Fruit fly (Drosophila melanogaster) whole organism, prepupa: ENCODE measurements around the gene CG10041.

Experiments used
- CG10631 ChIP-seq: fragments of 200-800 bp; sonication (Bioruptor generic); optimal IDR thresholded peaks from 2 replicates; lab custom pipeline; 2016; ENCODE audit warnings: missing biosample characterization, missing genetic modification characterization
- CG11294 ChIP-seq: fragments of 200-800 bp; sonication (Bioruptor generic); IDR thresholded peaks from 2 replicates; pipeline ENCODE4 v1.3.6; 2022; ENCODE audit warnings: missing biosample characterization, missing genetic modification characterization
- CG11902 ChIP-seq: fragments of 200-800 bp; sonication (Bioruptor generic); optimal IDR thresholded peaks from 3 replicates; lab custom pipeline; 2016; ENCODE audit warnings: missing biosample characterization, missing genetic modification characterization
- CG1621 ChIP-seq: fragments of 200-800 bp; sonication (Bioruptor generic); optimal IDR thresholded peaks from 3 replicates; lab custom pipeline; 2018; ENCODE audit warnings: missing biosample characterization, mild to moderate bottlenecking, missing genetic modification characterization
- CG16779 ChIP-seq: fragments of 200-800 bp; sonication (Bioruptor generic); optimal IDR thresholded peaks from 3 replicates; lab custom pipeline; 2017; ENCODE audit warnings: missing biosample characterization, mild to moderate bottlenecking, missing genetic modification characterization
- CG3032 ChIP-seq: fragments of 200-800 bp; optimal IDR thresholded peaks from 2 replicates; lab custom pipeline; 2019; ENCODE audit warnings: missing biosample characterization, mild to moderate bottlenecking, missing genetic modification characterization, moderate library complexity
- CG31627 ChIP-seq: fragments of 200-800 bp; sonication (Bioruptor generic); optimal IDR thresholded peaks from 3 replicates; lab custom pipeline; 2016; ENCODE audit warnings: missing biosample characterization, missing genetic modification characterization
- CG32006 ChIP-seq: fragments of 200-800 bp; sonication (Bioruptor generic); optimal IDR thresholded peaks from 3 replicates; lab custom pipeline; 2017; ENCODE audit warnings: missing biosample characterization, mild to moderate bottlenecking, missing genetic modification characterization
- CG3919 ChIP-seq: fragments of 200-800 bp; sonication (Bioruptor generic); optimal IDR thresholded peaks from 3 replicates; lab custom pipeline; 2016; ENCODE audit warnings: missing biosample characterization, missing genetic modification characterization
- CG6276 ChIP-seq: fragments of 200-800 bp; sonication (Bioruptor generic); optimal IDR thresholded peaks from 2 replicates; lab custom pipeline; 2017; ENCODE audit warnings: missing biosample characterization, mild to moderate bottlenecking, missing genetic modification characterization
- CG6792 ChIP-seq: fragments of 200-800 bp; sonication (Bioruptor generic); optimal IDR thresholded peaks from 3 replicates; lab custom pipeline; 2016; ENCODE audit warnings: missing biosample characterization, missing genetic modification characterization
- CG6808 ChIP-seq: fragments of 200-800 bp; sonication (Bioruptor generic); optimal IDR thresholded peaks from 3 replicates; lab custom pipeline; 2017; ENCODE audit warnings: missing biosample characterization, missing genetic modification characterization, mild to moderate bottlenecking, moderate library complexity, missing genetic modification reagents
- CG8319 ChIP-seq: fragments of 200-800 bp; sonication (Bioruptor generic); optimal IDR thresholded peaks from 3 replicates; lab custom pipeline; 2016; ENCODE audit warnings: missing biosample characterization, missing genetic modification characterization
- CG8632 ChIP-seq: fragments of 200-800 bp; sonication (Bioruptor generic); optimal IDR thresholded peaks from 3 replicates; lab custom pipeline; 2016; ENCODE audit warnings: missing biosample characterization, missing genetic modification characterization
- CG9139 ChIP-seq: fragments of 200-800 bp; sonication (Bioruptor generic); optimal IDR thresholded peaks from 3 replicates; lab custom pipeline; 2017; ENCODE audit warnings: missing biosample characterization, mild to moderate bottlenecking, missing genetic modification characterization
- Eip93F ChIP-seq: fragments of 200-800 bp; sonication (Bioruptor generic); optimal IDR thresholded peaks from 2 replicates; lab custom pipeline; 2016; ENCODE audit warnings: missing biosample characterization, mild to moderate bottlenecking, missing genetic modification characterization
- Ets21C ChIP-seq: fragments of 200-800 bp; sonication (Bioruptor generic); optimal IDR thresholded peaks from 3 replicates; lab custom pipeline; 2016; ENCODE audit warnings: missing biosample characterization, missing genetic modification characterization
- Ets96B ChIP-seq: fragments of 200-800 bp; optimal IDR thresholded peaks from 2 replicates; lab custom pipeline; 2019; ENCODE audit warnings: missing biosample characterization, mild to moderate bottlenecking, missing genetic modification characterization, moderate library complexity
- Gug ChIP-seq: fragments of 200-800 bp; sonication (Bioruptor generic); IDR thresholded peaks from 2 replicates; pipeline ENCODE4 v1.3.6; 2022; ENCODE audit warnings: missing biosample characterization, missing genetic modification characterization
- Hr38 ChIP-seq: sonication (Bioruptor generic); optimal IDR thresholded peaks from 2 replicates; lab custom pipeline; 2016; ENCODE audit warnings: missing biosample characterization, missing genetic modification characterization
- Hr39 ChIP-seq: fragments of 200-800 bp; sonication (Bioruptor generic); optimal IDR thresholded peaks from 2 replicates; lab custom pipeline; 2016; ENCODE audit warnings: missing biosample characterization, missing genetic modification characterization
- Met ChIP-seq: fragments of 200-800 bp; sonication (Bioruptor generic); optimal IDR thresholded peaks from 3 replicates; lab custom pipeline; 2016; ENCODE audit warnings: missing biosample characterization, missing genetic modification characterization
- OdsH ChIP-seq: fragments of 200-800 bp; sonication (Bioruptor generic); optimal IDR thresholded peaks from 3 replicates; lab custom pipeline; 2016; ENCODE audit warnings: missing biosample characterization, missing genetic modification characterization
- Sox102F ChIP-seq: fragments of 200-800 bp; sonication (Bioruptor generic); optimal IDR thresholded peaks from 2 replicates; lab custom pipeline; 2016; ENCODE audit warnings: missing biosample characterization, mild to moderate bottlenecking, missing genetic modification characterization
- Sox14 ChIP-seq: fragments of 200-800 bp; sonication (Bioruptor generic); optimal IDR thresholded peaks from 3 replicates; lab custom pipeline; 2016; ENCODE audit warnings: missing biosample characterization, missing genetic modification characterization
- Sox15 ChIP-seq: fragments of 200-800 bp; sonication (Bioruptor generic); optimal IDR thresholded peaks from 3 replicates; lab custom pipeline; 2016; ENCODE audit warnings: missing biosample characterization, missing genetic modification characterization
- achi ChIP-seq: fragments of 200-800 bp; sonication (Bioruptor generic); optimal IDR thresholded peaks from 3 replicates; lab custom pipeline; 2016; ENCODE audit warnings: missing biosample characterization, missing genetic modification characterization
- acj6 ChIP-seq: fragments of 200-800 bp; sonication (Bioruptor generic); optimal IDR thresholded peaks from 3 replicates; lab custom pipeline; 2016; ENCODE audit warnings: missing biosample characterization, missing genetic modification characterization
- eg ChIP-seq: fragments of 200-800 bp; sonication (Bioruptor generic); IDR thresholded peaks from 3 replicates; pipeline ENCODE4 v1.3.6; 2022; ENCODE audit warnings: missing biosample characterization, missing genetic modification characterization
- esn ChIP-seq: fragments of 200-800 bp; sonication (Bioruptor generic); optimal IDR thresholded peaks from 2 replicates; lab custom pipeline; 2016; ENCODE audit warnings: missing biosample characterization, mild to moderate bottlenecking, missing genetic modification characterization, moderate library complexity
- fd85E ChIP-seq: fragments of 200-800 bp; sonication (Bioruptor generic); optimal IDR thresholded peaks from 3 replicates; lab custom pipeline; 2016; ENCODE audit warnings: missing biosample characterization, missing genetic modification characterization
- lz ChIP-seq: fragments of 200-800 bp; sonication (Bioruptor generic); optimal IDR thresholded peaks from 3 replicates; lab custom pipeline; 2016; ENCODE audit warnings: missing biosample characterization, missing genetic modification characterization
- net ChIP-seq: fragments of 200-800 bp; sonication (Bioruptor generic); optimal IDR thresholded peaks from 3 replicates; lab custom pipeline; 2016; ENCODE audit warnings: missing biosample characterization, missing genetic modification characterization
- pdm3 ChIP-seq: fragments of 200-800 bp; sonication (Bioruptor generic); optimal IDR thresholded peaks from 3 replicates; lab custom pipeline; 2016; ENCODE audit warnings: missing biosample characterization, missing genetic modification characterization
- ss ChIP-seq, 2 experiments: fragments of 200-800 bp; sonication (Bioruptor generic); optimal IDR thresholded peaks; 2 replicates in 1 of 2; 3 replicates in 1 of 2; lab custom pipeline; 2017 to 2018; ENCODE audit warnings: mild to moderate bottlenecking in 2 of 2, missing biosample characterization in 2 of 2, missing genetic modification characterization in 2 of 2, moderate library complexity in 1 of 2
- svp ChIP-seq: fragments of 200-800 bp; sonication (Bioruptor generic); peaks from one replicate; lab custom pipeline; 2016; ENCODE audit warnings: missing biosample characterization, missing genetic modification characterization
- topi ChIP-seq: fragments of 200-800 bp; sonication (Bioruptor generic); optimal IDR thresholded peaks from 3 replicates; lab custom pipeline; 2016; ENCODE audit warnings: missing biosample characterization, missing genetic modification characterization

CG10041 gene

DNA sequence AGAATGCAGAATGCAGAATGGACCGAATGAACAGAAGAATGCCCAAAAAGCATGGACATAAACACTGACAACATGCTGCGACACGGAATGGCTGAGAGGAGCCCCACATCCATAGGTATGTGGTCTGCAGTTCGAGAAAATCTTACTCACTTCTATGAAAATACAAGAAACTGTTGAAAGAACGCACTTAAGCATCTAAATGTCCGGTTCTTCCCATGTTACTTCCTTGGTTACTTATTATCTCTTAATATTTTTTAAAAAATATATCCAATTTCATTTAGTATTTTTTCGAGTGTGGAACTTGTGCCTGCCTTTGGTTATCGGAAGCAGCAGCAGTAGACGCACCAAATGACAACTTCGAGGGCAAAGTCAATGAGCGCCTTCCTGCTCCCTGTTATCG is 37.7 kb downstream of the CG10041 start (continued):
- TF ChIP-seq Ets96B, result peak; percentile 90
- peak; percentile 56 for TF ChIP-seq Sox15
- peak; percentile 81 for TF ChIP-seq Sox102F (GFP tag; lab: Kevin White, UChicago)
- peak; percentile 74 for TF ChIP-seq pdm3
- TF ChIP-seq acj6 (GFP tag; lab: Kevin White, UChicago), result peak; percentile 79
- peak; percentile 53 for TF ChIP-seq CG11902 (GFP tag; lab: Kevin White, UChicago)
- TF ChIP-seq OdsH (GFP tag; lab: Kevin White, UChicago), result peak; percentile 82
- no peak for TF ChIP-seq Hr38 (GFP tag; lab: Kevin White, UChicago)
- TF ChIP-seq achi (GFP tag; lab: Kevin White, UChicago), result peak; percentile 79
- peak; percentile 79 for TF ChIP-seq CG3919 (GFP tag; lab: Kevin White, UChicago)
- peak; percentile 78 for TF ChIP-seq Eip93F
- TF ChIP-seq net (GFP tag; lab: Kevin White, UChicago), result peak; percentile 66
- TF ChIP-seq CG32006, result peak; percentile 47
- peak; percentile 89 for TF ChIP-seq esn
- TF ChIP-seq CG6276 (GFP tag; lab: Kevin White, UChicago), result no peak
- TF ChIP-seq CG11294, result no peak
- TF ChIP-seq Ets21C, result peak; percentile 72
- peak; percentile 12 for TF ChIP-seq fd85E (GFP tag; lab: Kevin White, UChicago)
- TF ChIP-seq CG8319, result peak; percentile 57
- TF ChIP-seq CG6792 (GFP tag; lab: Kevin White, UChicago), result peak; percentile 80
- peak; percentile 69 for TF ChIP-seq Sox14
- peak; percentile 50 for TF ChIP-seq CG16779
- peak; percentile 65 for TF ChIP-seq CG10631 (GFP tag; lab: Kevin White, UChicago)
- TF ChIP-seq Hr39 (GFP tag; lab: Kevin White, UChicago), result peak; percentile 80
- peak; percentile 86 for TF ChIP-seq lz (GFP tag; lab: Kevin White, UChicago)
- TF ChIP-seq ss (GFP tag; optimal IDR thresholded peaks at IDR 0.05; lab: Kevin White, UChicago), result peak; percentile 69 to 73
- TF ChIP-seq CG9139 (GFP tag; lab: Kevin White, UChicago), result peak; percentile 70
- TF ChIP-seq Gug (GFP tag; lab: Robert Waterston, UW), result peak; percentile 13; the same call in 1 of the 2 replicates
- peak; percentile 87 for TF ChIP-seq CG6808 (GFP tag; lab: Kevin White, UChicago)
- 0 out of 3 replicates have a peak, but pooled peaks have one; percentile 23 for TF ChIP-seq eg (GFP tag; lab: Robert Waterston, UW)
- TF ChIP-seq topi, result peak; percentile 81
- peak; percentile 74 for TF ChIP-seq CG1621
- peak; percentile 89 for TF ChIP-seq Met (GFP tag; lab: Kevin White, UChicago)
- TF ChIP-seq CG8632, result peak; percentile 66
- peak; percentile 86 for TF ChIP-seq CG3032 (tag; lab: Kevin White, UChicago)

- no peak for TF ChIP-seq CG31627 (GFP tag; lab: Kevin White, UChicago)
- TF ChIP-seq CG3919 (GFP tag; lab: Kevin White, UChicago), result no peak
Observed at dm6 chr3R:12311053-12311452, 40.9 kb downstream of the CG10041 start, which contains the start of gene CG4066. Gene CG4066, plus strand, starts transcription at chr3R:12311353.

DNA sequence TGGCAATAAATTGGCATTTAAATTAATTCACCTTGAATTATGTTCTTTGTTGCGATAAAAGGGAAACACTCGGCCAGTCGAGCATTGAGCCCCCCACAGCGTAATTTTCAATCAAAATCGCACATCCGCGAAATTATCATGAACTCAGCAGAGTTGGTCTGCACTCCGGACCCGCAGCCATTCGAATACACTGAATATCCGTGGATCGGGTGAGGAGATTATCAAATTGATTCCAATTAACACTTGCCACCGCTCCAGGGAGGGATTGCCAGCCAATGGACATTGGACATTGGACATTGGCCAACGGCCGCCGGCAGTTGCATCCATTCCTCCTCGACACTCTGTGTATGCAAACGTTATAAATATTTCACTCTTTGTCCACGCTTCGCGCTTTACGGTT is 44.3 kb downstream of the CG10041 start:
- TF ChIP-seq svp (GFP tag; lab: Kevin White, UChicago) (peak; percentile 91), pdm3 (no peak)

- TF ChIP-seq Ets21C, result no peak
- peak; percentile 76 for TF ChIP-seq svp (GFP tag; lab: Kevin White, UChicago)
Observed at dm6 chr3R:12302915-12303314, 49.0 kb downstream of the CG10041 start.
